Fruit fly (Drosophila melanogaster) whole organism, embryonic: ENCODE data around the gene Taf11.

Experiments
- Ada2b ChIP-seq: fragments of 200-800 bp; sonication (Bioruptor generic); IDR thresholded peaks from 2 replicates; pipeline ENCODE4 v1.3.6; 2022; ENCODE audit warnings: missing biosample characterization, missing genetic modification characterization
- BtbVII ChIP-seq: fragments of 200-800 bp; sonication (Bioruptor generic); optimal IDR thresholded peaks from 3 replicates; lab custom pipeline; 2017; ENCODE audit warnings: missing biosample characterization, mild to moderate bottlenecking, missing genetic modification characterization
- Bteb2 ChIP-seq: fragments of 200-800 bp; sonication (Bioruptor generic); optimal IDR thresholded peaks from 2 replicates; lab custom pipeline; 2016; ENCODE audit warnings: missing biosample characterization, missing genetic modification characterization
- CG10147 ChIP-seq: fragments of 200-800 bp; sonication (Bioruptor generic); optimal IDR thresholded peaks from 2 replicates; lab custom pipeline; 2019; ENCODE audit warnings: missing biosample characterization, mild to moderate bottlenecking, missing genetic modification characterization, moderate library complexity
- CG11696 ChIP-seq: fragments of 200-800 bp; sonication (Bioruptor generic); IDR thresholded peaks from 2 replicates; pipeline ENCODE4 v1.3.6; 2022; ENCODE audit warnings: missing biosample characterization, missing genetic modification characterization
- CG12236 ChIP-seq: fragments of 200-800 bp; sonication (Bioruptor generic); optimal IDR thresholded peaks from 2 replicates; lab custom pipeline; 2016; ENCODE audit warnings: missing biosample characterization, missing genetic modification characterization
- CG13287 ChIP-seq: fragments of 200-800 bp; sonication (Bioruptor generic); IDR thresholded peaks from 2 replicates; pipeline ENCODE4 v1.3.6; 2022; ENCODE audit warnings: missing biosample characterization, missing genetic modification characterization; ENCODE audit not compliant: partially characterized antibody
- CG14014 ChIP-seq: fragments of 200-800 bp; sonication (Bioruptor generic); IDR thresholded peaks from 2 replicates; pipeline ENCODE4 v1.3.6; 2022; ENCODE audit warnings: missing biosample characterization, missing genetic modification characterization
- CG1603 ChIP-seq: fragments of 200-800 bp; sonication (Bioruptor generic); optimal IDR thresholded peaks from 2 replicates; lab custom pipeline; 2019; ENCODE audit warnings: missing biosample characterization, mild to moderate bottlenecking, missing genetic modification characterization, moderate library complexity
- CG17612 ChIP-seq: fragments of 200-800 bp; sonication (Bioruptor generic); IDR thresholded peaks from 2 replicates; pipeline ENCODE4 v1.3.6; 2022; ENCODE audit warnings: missing biosample characterization, missing genetic modification characterization
- CG1832 ChIP-seq: fragments of 200-800 bp; sonication (Bioruptor generic); optimal IDR thresholded peaks from 2 replicates; lab custom pipeline; 2017; ENCODE audit warnings: missing biosample characterization, mild to moderate bottlenecking, missing genetic modification characterization, inconsistent platforms
- CG30403 ChIP-seq: fragments of 200-800 bp; sonication (Bioruptor generic); optimal IDR thresholded peaks from 3 replicates; lab custom pipeline; 2016; ENCODE audit warnings: missing biosample characterization, missing genetic modification characterization
- CG31441 ChIP-seq: fragments of 200-800 bp; sonication (Bioruptor generic); IDR thresholded peaks from 2 replicates; pipeline ENCODE4 v1.3.6; 2022; ENCODE audit warnings: missing biosample characterization, missing genetic modification characterization
- CG32767 ChIP-seq: fragments of 200-800 bp; sonication (Bioruptor generic); IDR thresholded peaks from 2 replicates; pipeline ENCODE4 v1.3.6; 2022; ENCODE audit warnings: missing biosample characterization, missing genetic modification characterization
- CG33557 ChIP-seq: fragments of 200-800 bp; sonication (Bioruptor generic); optimal IDR thresholded peaks from 2 replicates; lab custom pipeline; 2019; ENCODE audit warnings: missing biosample characterization, mild to moderate bottlenecking, missing genetic modification characterization, moderate library complexity
- CG34422 ChIP-seq: fragments of 200-800 bp; sonication (Bioruptor generic); IDR thresholded peaks from 3 replicates; pipeline ENCODE4 v1.3.6; 2022; ENCODE audit warnings: missing biosample characterization, missing genetic modification characterization
- CG4404 ChIP-seq: fragments of 200-800 bp; sonication (Bioruptor generic); IDR thresholded peaks from 2 replicates; pipeline ENCODE4 v1.3.6; 2022; ENCODE audit warnings: missing biosample characterization, missing genetic modification characterization
- CG4854 ChIP-seq: fragments of 200-800 bp; sonication (Bioruptor generic); optimal IDR thresholded peaks from 2 replicates; lab custom pipeline; 2016; ENCODE audit warnings: missing biosample characterization, missing genetic modification characterization, inconsistent platforms
- CG7745 ChIP-seq: fragments of 200-800 bp; sonication (Bioruptor generic); optimal IDR thresholded peaks from 2 replicates; lab custom pipeline; 2018; ENCODE audit warnings: missing biosample characterization, mild to moderate bottlenecking, missing genetic modification characterization, moderate library complexity
- CG8478 ChIP-seq: fragments of >200 bp; optimal IDR thresholded peaks from 2 replicates; lab custom pipeline; 2018
- CG8765 ChIP-seq: fragments of 200-800 bp; sonication (Bioruptor generic); IDR thresholded peaks from 2 replicates; pipeline ENCODE4 v1.3.6; 2022; ENCODE audit warnings: missing biosample characterization, missing genetic modification characterization
- D ChIP-seq, 2 experiments: fragments of 200-800 bp in 1 of 2; fragments of >200 bp in 1 of 2; sonication (Bioruptor generic) in 1 of 2; optimal IDR thresholded peaks; 2 replicates in 1 of 2; 3 replicates in 1 of 2; lab custom pipeline; 2017; ENCODE audit warnings: mild to moderate bottlenecking in 1 of 2, missing biosample characterization in 1 of 2, missing genetic modification characterization in 1 of 2, missing genetic modification reagents in 1 of 2
- Dll ChIP-seq: fragments of 200-800 bp; sonication (Bioruptor generic); IDR thresholded peaks from 4 replicates; pipeline ENCODE4 v1.3.6; 2022; ENCODE audit warnings: missing biosample characterization, missing genetic modification characterization; ENCODE audit not compliant: partially characterized antibody
- Drgx ChIP-seq: fragments of 200-800 bp; sonication (Bioruptor generic); IDR thresholded peaks from 2 replicates; pipeline ENCODE4 v1.3.6; 2022; ENCODE audit warnings: missing biosample characterization, missing genetic modification characterization
- H2.0 ChIP-seq: fragments of 200-800 bp; sonication (Bioruptor generic); IDR thresholded peaks from 2 replicates; pipeline ENCODE4 v1.3.6; 2022; ENCODE audit warnings: missing biosample characterization, missing genetic modification characterization
- HLH3B ChIP-seq: fragments of 200-800 bp; sonication (Bioruptor generic); IDR thresholded peaks from 2 replicates; pipeline ENCODE4 v1.3.6; 2022; ENCODE audit warnings: missing biosample characterization, missing genetic modification characterization
- HmgD ChIP-seq: fragments of 200-800 bp; sonication (Bioruptor generic); optimal IDR thresholded peaks from 3 replicates; lab custom pipeline; 2016; ENCODE audit warnings: missing biosample characterization, missing genetic modification characterization
- Lim3 ChIP-seq: fragments of 200-800 bp; sonication (Bioruptor generic); IDR thresholded peaks from 2 replicates; pipeline ENCODE4 v1.3.6; 2022; ENCODE audit warnings: missing biosample characterization, missing genetic modification characterization
- Oaz ChIP-seq: fragments of 200-800 bp; sonication (Bioruptor generic); IDR thresholded peaks from 2 replicates; pipeline ENCODE4 v1.3.6; 2022; ENCODE audit warnings: missing biosample characterization, missing genetic modification characterization
- PHDP ChIP-seq: fragments of 200-800 bp; sonication (Bioruptor generic); optimal IDR thresholded peaks from 3 replicates; lab custom pipeline; 2018; ENCODE audit warnings: missing biosample characterization, mild to moderate bottlenecking, missing genetic modification characterization, moderate library complexity
- Stat92E ChIP-seq, 3 experiments: fragments of >200 bp in 2 of 3; fragments of 200-800 bp in 1 of 3; sonication (Bioruptor generic) in 1 of 3; optimal IDR thresholded peaks; 2 replicates each; lab custom pipeline; 2017 to 2019; ENCODE audit warnings: missing biosample characterization in 3 of 3, missing genetic modification characterization in 3 of 3, mild to moderate bottlenecking in 1 of 3, moderate library complexity in 1 of 3
- caup ChIP-seq: fragments of 200-800 bp; sonication (Bioruptor generic); optimal IDR thresholded peaks from 3 replicates; lab custom pipeline; 2017; ENCODE audit warnings: missing biosample characterization, mild to moderate bottlenecking, missing genetic modification characterization, moderate library complexity; ENCODE audit not compliant: severe bottlenecking
- chinmo ChIP-seq: fragments of 200-800 bp; sonication (Bioruptor generic); IDR thresholded peaks from 4 replicates; pipeline ENCODE4 v1.3.6; 2022; ENCODE audit warnings: missing biosample characterization, missing genetic modification characterization; ENCODE audit not compliant: partially characterized antibody
- da ChIP-seq: fragments of 200-800 bp; sonication (Bioruptor generic); optimal IDR thresholded peaks from 2 replicates; lab custom pipeline; 2016; ENCODE audit warnings: missing biosample characterization, missing genetic modification characterization
- dysf ChIP-seq: fragments of 200-800 bp; sonication (Bioruptor generic); IDR thresholded peaks from 3 replicates; pipeline ENCODE4 v1.3.6; 2022; ENCODE audit warnings: missing biosample characterization, missing genetic modification characterization
- emc ChIP-seq: fragments of 200-800 bp; sonication (Bioruptor generic); optimal IDR thresholded peaks from 2 replicates; lab custom pipeline; 2016; ENCODE audit warnings: missing biosample characterization, missing genetic modification characterization
- ewg ChIP-seq: fragments of 200-800 bp; sonication (Bioruptor generic); optimal IDR thresholded peaks from 3 replicates; lab custom pipeline; 2017; ENCODE audit warnings: mild to moderate bottlenecking, missing biosample characterization, missing genetic modification reagents, missing genetic modification characterization
- gem ChIP-seq: fragments of 200-800 bp; sonication (Bioruptor generic); optimal IDR thresholded peaks from 2 replicates; lab custom pipeline; 2019; ENCODE audit warnings: missing biosample characterization, mild to moderate bottlenecking, missing genetic modification characterization, moderate library complexity
- hkb ChIP-seq, 2 experiments: fragments of 200-800 bp in 1 of 2; fragments of >200 bp in 1 of 2; sonication (Bioruptor generic) in 1 of 2; IDR thresholded peaks in 1 of 2; optimal IDR thresholded peaks in 1 of 2; 2 replicates each; pipeline versions ENCODE4 v1.3.6 to Lab custom; 2017 to 2022; ENCODE audit warnings: missing biosample characterization in 1 of 2, missing genetic modification characterization in 1 of 2
- klu ChIP-seq: fragments of 200-800 bp; sonication (Bioruptor generic); IDR thresholded peaks from 2 replicates; pipeline ENCODE4 v1.3.6; 2022; ENCODE audit warnings: missing biosample characterization, missing genetic modification characterization
- lab ChIP-seq: fragments of 200-800 bp; sonication (Bioruptor generic); optimal IDR thresholded peaks from 3 replicates; lab custom pipeline; 2017; ENCODE audit warnings: missing biosample characterization, missing genetic modification characterization, mild to moderate bottlenecking, moderate library complexity, missing genetic modification reagents
- lola ChIP-seq, 3 experiments: fragments of >200 bp in 2 of 3; fragments of 200-800 bp in 1 of 3; sonication (Bioruptor generic) in 1 of 3; optimal IDR thresholded peaks; 2 replicates each; lab custom pipeline; 2017 to 2019; ENCODE audit warnings: missing biosample characterization in 3 of 3, missing genetic modification characterization in 3 of 3, mild to moderate bottlenecking in 1 of 3, moderate library complexity in 1 of 3
- pb ChIP-seq: fragments of 200-800 bp; sonication (Bioruptor generic); optimal IDR thresholded peaks from 3 replicates; lab custom pipeline; 2016; ENCODE audit warnings: missing biosample characterization, missing genetic modification characterization
- slp2 ChIP-seq: fragments of 200-800 bp; sonication (Bioruptor generic); optimal IDR thresholded peaks from 2 replicates; lab custom pipeline; 2016; ENCODE audit warnings: missing biosample characterization, missing genetic modification characterization
- stwl ChIP-seq: fragments of 200-800 bp; sonication (Bioruptor generic); optimal IDR thresholded peaks from 3 replicates; lab custom pipeline; 2018; ENCODE audit warnings: missing biosample characterization, mild to moderate bottlenecking, missing genetic modification characterization, moderate library complexity
- tll ChIP-seq, 2 experiments: fragments of 200-800 bp in 1 of 2; fragments of >200 bp in 1 of 2; sonication (Bioruptor generic) in 1 of 2; optimal IDR thresholded peaks; 2 replicates each; lab custom pipeline; 2017 to 2019; ENCODE audit warnings: missing biosample characterization in 2 of 2, missing genetic modification characterization in 2 of 2, mild to moderate bottlenecking in 1 of 2, moderate library complexity in 1 of 2
- unpg ChIP-seq: fragments of 200-800 bp; sonication (Bioruptor generic); optimal IDR thresholded peaks from 3 replicates; lab custom pipeline; 2018; ENCODE audit warnings: missing biosample characterization, mild to moderate bottlenecking, missing genetic modification characterization, moderate library complexity
- zen ChIP-seq: fragments of 200-800 bp; sonication (Bioruptor generic); optimal IDR thresholded peaks from 3 replicates; lab custom pipeline; 2018; ENCODE audit warnings: missing biosample characterization, mild to moderate bottlenecking, missing genetic modification characterization, moderate library complexity
- zfh1 ChIP-seq: fragments of 200-800 bp; sonication (Bioruptor generic); IDR thresholded peaks from 3 replicates; pipeline ENCODE4 v1.3.6; 2022; ENCODE audit warnings: missing biosample characterization, missing genetic modification characterization

Gene Taf11

DNA sequence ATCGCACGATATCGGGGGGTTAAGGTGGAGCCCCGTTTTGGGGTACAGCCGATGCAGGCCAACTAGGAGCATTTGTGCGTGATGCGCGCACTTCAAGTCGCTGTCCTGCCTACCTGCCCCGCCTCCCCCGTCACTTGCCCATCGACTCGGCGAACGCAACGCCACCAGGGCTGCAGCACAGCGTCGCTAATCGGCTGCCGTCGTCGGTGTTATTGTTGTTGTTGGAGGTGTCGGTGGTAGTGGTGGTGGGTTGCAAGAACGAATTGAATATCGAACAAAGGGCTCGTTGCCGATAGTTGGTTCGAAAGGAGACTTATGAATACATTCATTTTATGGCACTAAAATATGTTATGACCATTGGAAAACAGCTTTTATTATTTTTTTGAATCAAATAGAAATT, 4.2 kb downstream of the Taf11 start (continued):
- TF ChIP-seq unpg (GFP tag; lab: Kevin White, UChicago) = peak; percentile 27
- no peak for TF ChIP-seq CG12236 (GFP tag; lab: Kevin White, UChicago)
- TF ChIP-seq Dll (GFP tag; lab: Robert Waterston, UW) = peak; percentile 95
- TF ChIP-seq D (optimal IDR thresholded peaks at IDR 0.05; lab: Kevin White, UChicago) = no peak
- no peak for TF ChIP-seq D (GFP tag; optimal IDR thresholded peaks at IDR 0.05; lab: Kevin White, UChicago)
- TF ChIP-seq CG10147 (GFP tag; lab: Kevin White, UChicago) = peak; percentile 23
- TF ChIP-seq CG33557 (GFP tag; lab: Kevin White, UChicago) = no peak
- TF ChIP-seq CG8478 = no peak
- TF ChIP-seq zfh1 (GFP tag; lab: Robert Waterston, UW) = peak; percentile 79
- TF ChIP-seq lola (GFP tag; optimal IDR thresholded peaks at IDR 0.05; lab: Kevin White, UChicago) = peak in 1 of 3 experiments; percentile 3
- TF ChIP-seq lab = peak; percentile 59
- no peak for TF ChIP-seq CG1832 (GFP tag; lab: Kevin White, UChicago)
- peak; percentile 81 for TF ChIP-seq CG8765 (GFP tag; lab: Robert Waterston, UW)
- no peak for TF ChIP-seq CG11696
- peak; percentile 45 for TF ChIP-seq caup (GFP tag; lab: Kevin White, UChicago)
- peak; percentile 20 for TF ChIP-seq PHDP (tag; lab: Kevin White, UChicago)
- TF ChIP-seq stwl (tag; lab: Kevin White, UChicago) = peak; percentile 83
- peak; percentile 96 for TF ChIP-seq chinmo (GFP tag; lab: Robert Waterston, UW)
- TF ChIP-seq CG4854 = no peak
- TF ChIP-seq CG14014 (GFP tag; lab: Robert Waterston, UW) = peak; percentile 62
- TF ChIP-seq emc (GFP tag; lab: Kevin White, UChicago) = peak; percentile 15
- peak; percentile 48 for TF ChIP-seq pb
- peak; percentile 95 for TF ChIP-seq CG13287 (GFP tag; lab: Robert Waterston, UW)
- TF ChIP-seq Drgx (GFP tag; lab: Robert Waterston, UW) = peak; percentile 46
- peak; percentile 57 for TF ChIP-seq ewg
- TF ChIP-seq BtbVII (GFP tag; lab: Kevin White, UChicago) = no peak
- no peak for TF ChIP-seq Stat92E (GFP tag; optimal IDR thresholded peaks at IDR 0.05; lab: Kevin White, UChicago)
- peak; percentile 48; the same call in 1 of the 2 replicates for TF ChIP-seq H2.0
- TF ChIP-seq gem (tag; lab: Kevin White, UChicago) = peak; percentile 62
- TF ChIP-seq Oaz (GFP tag; lab: Robert Waterston, UW) = no peak
- TF ChIP-seq CG17612 (GFP tag; lab: Robert Waterston, UW) = no peak
- peak; percentile 79 for TF ChIP-seq HmgD (GFP tag; lab: Kevin White, UChicago)
- TF ChIP-seq HLH3B (GFP tag; lab: Robert Waterston, UW) = peak; percentile 62
- TF ChIP-seq CG1603 (tag; lab: Kevin White, UChicago) = peak; percentile 76
- peak; percentile 35 for TF ChIP-seq zen (tag; lab: Kevin White, UChicago)
- no peak for TF ChIP-seq slp2 (GFP tag; lab: Kevin White, UChicago)
- peak; percentile 23 for TF ChIP-seq da
- TF ChIP-seq CG30403 = peak; percentile 52
- TF ChIP-seq Lim3 (GFP tag; lab: Robert Waterston, UW) = no peak
- TF ChIP-seq CG7745 (tag; lab: Kevin White, UChicago) = no peak
- TF ChIP-seq tll (GFP tag; optimal IDR thresholded peaks at IDR 0.05; lab: Kevin White, UChicago) = no peak
- TF ChIP-seq dysf (GFP tag; lab: Robert Waterston, UW) = peak; percentile 42
- TF ChIP-seq Ada2b = peak; percentile 63
- 0 out of 2 replicates have a peak, but pooled peaks have one; percentile 40 for TF ChIP-seq CG32767 (GFP tag; lab: Robert Waterston, UW)
- TF ChIP-seq CG31441 (GFP tag; lab: Robert Waterston, UW) = peak; percentile 52; the same call in 1 of the 2 replicates
- peak; percentile 42; the same call in 1 of the 2 replicates for TF ChIP-seq CG4404 (GFP tag; lab: Robert Waterston, UW)
- TF ChIP-seq klu (GFP tag; lab: Robert Waterston, UW) = no peak; the same call in 1 of the 2 replicates
- TF ChIP-seq hkb (optimal IDR thresholded peaks at IDR 0.05; lab: Kevin White, UChicago) = no peak
- TF ChIP-seq hkb (GFP tag; IDR thresholded peaks at IDR 0.05; lab: Robert Waterston, UW) = no peak
- TF ChIP-seq CG34422 (GFP tag; lab: Robert Waterston, UW) = peak; percentile 70; the same call in 2 of the 3 replicates
- no peak for TF ChIP-seq Bteb2 (GFP tag; lab: Kevin White, UChicago)
